Worm (Caenorhabditis elegans) whole organism, young adult: ENCODE measurements around the gene comt-3.

Experiments used
- dpl-1 ChIP-seq: fragments of 150-350 bp; optimal IDR thresholded peaks from 2 replicates; lab custom pipeline; 2014; ENCODE audit warnings: missing biosample characterization, missing genetic modification reagents, missing genetic modification characterization
- ets-4 ChIP-seq: fragments of 200-800 bp; sonication (Bioruptor generic); optimal IDR thresholded peaks from 2 replicates; lab custom pipeline; 2018; ENCODE audit warnings: mild to moderate bottlenecking, missing genetic modification characterization, missing compliant biosample characterization

DNA sequence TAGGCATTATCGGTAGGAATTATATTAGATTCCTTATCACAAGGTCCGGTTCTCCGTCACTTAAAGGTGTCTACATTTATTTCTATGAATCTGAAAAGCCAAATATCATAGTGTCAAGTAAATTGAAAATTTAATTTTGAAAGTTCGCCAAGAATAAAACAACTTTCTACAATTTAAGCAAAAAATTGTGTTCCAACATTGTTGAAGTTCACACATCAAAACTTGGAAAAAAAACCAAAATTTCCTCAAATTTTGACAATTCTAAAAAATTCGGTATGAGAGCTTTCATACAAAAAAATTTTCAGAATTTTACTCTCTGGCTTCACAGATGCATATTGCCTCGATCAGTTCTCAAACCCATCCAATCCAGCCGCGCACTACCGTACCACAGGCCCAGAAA, 45.6 kb upstream of the comt-3 start, which contains the start of gene F59A7.7:
- TF ChIP-seq ets-4 (no peak), dpl-1 (GFP tag; lab: Kevin White, UChicago) (no peak)
